Worm (Caenorhabditis elegans): ENCODE data around the gene pho-7.

DNA sequence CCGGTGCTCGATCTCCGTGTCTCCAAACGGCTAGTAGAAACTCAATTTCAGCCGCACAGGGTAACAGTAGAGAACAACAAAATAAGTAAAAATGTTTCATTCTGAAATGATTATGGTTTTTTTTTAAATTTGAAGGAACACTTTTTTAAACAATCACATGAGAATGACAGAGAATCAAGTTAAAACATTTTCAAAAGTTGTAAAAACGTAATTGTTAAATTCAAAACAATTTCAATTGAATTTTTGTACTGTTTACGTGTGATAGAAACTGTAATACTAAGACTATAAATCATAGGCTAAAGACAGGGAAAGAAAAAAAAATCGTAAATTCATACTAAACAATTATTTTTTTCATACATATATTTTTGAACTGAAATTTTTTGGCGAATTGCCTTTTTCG, at the start of gene pho-7:
- TF ChIP-seq nhr-28 (tag; optimal IDR thresholded peaks at IDR 0.05) (no peak), unc-39 (tag; optimal IDR thresholded peaks at IDR 0.05) (no peak), nhr-237 (tag; optimal IDR thresholded peaks at IDR 0.05) (no peak), ceh-43 (GFP tag; optimal IDR thresholded peaks at IDR 0.05) (no peak), unc-62 (GFP tag; optimal IDR thresholded peaks at IDR 0.05) (no peak), lsy-2 (tag; optimal IDR thresholded peaks at IDR 0.05) (no peak), elt-3 (tag; optimal IDR thresholded peaks at IDR 0.05) (no peak), nhr-12 (tag; optimal IDR thresholded peaks at IDR 0.05) (no peak), nhr-2 (tag; optimal IDR thresholded peaks at IDR 0.05) (no peak), ztf-11 (tag; optimal IDR thresholded peaks at IDR 0.05) (no peak), elt-1 (tag; optimal IDR thresholded peaks at IDR 0.05; ENCODE audit: borderline replicate concordance, insufficient read depth) (no peak), bed-3 (GFP tag; optimal IDR thresholded peaks at IDR 0.05) (no peak), lin-13 (tag; optimal IDR thresholded peaks at IDR 0.05) (no peak), mls-2 (tag; optimal IDR thresholded peaks at IDR 0.05) (no peak)
